Worm (Caenorhabditis elegans) whole organism, L1 larva: ENCODE results near the gene col-151.
A peak's percentile ranks its signal among the peaks of the same experiment; 100 is the strongest.

Experiments used
- C04F5.9 ChIP-seq: sonication (generic microtip); optimal IDR thresholded peaks from 2 replicates; lab custom pipeline; 2016; ENCODE audit warnings: missing genetic modification characterization, missing compliant biosample characterization
- C34B4.2 ChIP-seq: sonication (generic microtip); optimal IDR thresholded peaks from 2 replicates; lab custom pipeline; 2017; ENCODE audit warnings: mild to moderate bottlenecking, missing genetic modification characterization, missing compliant biosample characterization
- Y116A8C.19 ChIP-seq: sonication (generic microtip); optimal IDR thresholded peaks from 2 replicates; lab custom pipeline; 2016; ENCODE audit warnings: missing compliant biosample characterization, missing genetic modification characterization, borderline replicate concordance
- alr-1 ChIP-seq: fragments of 200-800 bp; sonication (Bioruptor generic); optimal IDR thresholded peaks from 2 replicates; lab custom pipeline; 2018; ENCODE audit warnings: borderline replicate concordance, mild to moderate bottlenecking, missing genetic modification characterization, missing compliant biosample characterization
- ama-1 ChIP-seq: fragments of 150-350 bp; optimal IDR thresholded peaks from 2 replicates; lab custom pipeline; 2014
- blmp-1 ChIP-seq: fragments of 150-350 bp; optimal IDR thresholded peaks from 2 replicates; lab custom pipeline; 2014; ENCODE audit warnings: missing biosample characterization, missing genetic modification characterization
- ceh-63 ChIP-seq: fragments of 200-800 bp; sonication (Bioruptor generic); optimal IDR thresholded peaks from 2 replicates; lab custom pipeline; 2018; ENCODE audit warnings: mild to moderate bottlenecking, missing genetic modification characterization, missing compliant biosample characterization
- ceh-82 ChIP-seq, 3 experiments: fragments of 150-350 bp in 1 of 3; sonication (generic microtip) in 2 of 3; optimal IDR thresholded peaks; 2 replicates each; lab custom pipeline; 2014 to 2017; ENCODE audit warnings: missing biosample characterization in 3 of 3, missing genetic modification characterization in 3 of 3
- ceh-88 ChIP-seq: fragments of 200-800 bp; sonication (Bioruptor generic); IDR thresholded peaks from 2 replicates; pipeline ENCODE4 v1.3.6; 2022; ENCODE audit warnings: missing genetic modification characterization, missing compliant biosample characterization
- ceh-90 ChIP-seq: sonication (generic microtip); optimal IDR thresholded peaks from 2 replicates; lab custom pipeline; 2016; ENCODE audit warnings: missing genetic modification characterization, missing compliant biosample characterization
- dsc-1 ChIP-seq: sonication (generic microtip); optimal IDR thresholded peaks from 2 replicates; lab custom pipeline; 2016; ENCODE audit warnings: mild to moderate bottlenecking, missing genetic modification characterization, missing compliant biosample characterization
- efl-1 ChIP-seq, 4 experiments: fragments of 150-350 bp; optimal IDR thresholded peaks in 3 of 4; peaks in 1 of 4; 1 replicate in 1 of 4; 2 replicates in 3 of 4; lab custom pipeline; 2014; ENCODE audit warnings: missing biosample characterization in 2 of 4, missing genetic modification characterization in 2 of 4, missing genetic modification reagents in 2 of 4
- efl-3 ChIP-seq: fragments of 200-800 bp; sonication (Bioruptor generic); optimal IDR thresholded peaks from 2 replicates; lab custom pipeline; 2018; ENCODE audit warnings: mild to moderate bottlenecking, missing genetic modification characterization, missing compliant biosample characterization
- egl-27 ChIP-seq, 2 experiments: fragments of 150-350 bp in 1 of 2; sonication (generic microtip); optimal IDR thresholded peaks; 3 replicates each; lab custom pipeline; 2017 to 2018; ENCODE audit warnings: missing biosample characterization in 2 of 2, missing genetic modification characterization in 2 of 2, missing genetic modification reagents in 2 of 2
- fkh-4 ChIP-seq: sonication (generic microtip); optimal IDR thresholded peaks from 2 replicates; lab custom pipeline; 2016; ENCODE audit warnings: missing compliant biosample characterization, missing genetic modification characterization, borderline replicate concordance
- fkh-8 ChIP-seq: sonication (generic microtip); optimal IDR thresholded peaks from 2 replicates; lab custom pipeline; 2016; ENCODE audit warnings: mild to moderate bottlenecking, missing genetic modification characterization, missing compliant biosample characterization
- fos-1 ChIP-seq: fragments of 150-350 bp; optimal IDR thresholded peaks from 2 replicates; lab custom pipeline; 2014; ENCODE audit warnings: missing biosample characterization, missing genetic modification characterization
- grh-1 ChIP-seq: fragments of 200-800 bp; sonication (Bioruptor generic); IDR thresholded peaks from 2 replicates; pipeline ENCODE4 v1.3.6; 2022; ENCODE audit warnings: missing genetic modification reagents, missing genetic modification characterization, missing compliant biosample characterization
- hlh-4 ChIP-seq: sonication (generic microtip); optimal IDR thresholded peaks from 2 replicates; lab custom pipeline; 2016; ENCODE audit warnings: mild to moderate bottlenecking, missing genetic modification characterization, missing compliant biosample characterization
- hpl-2 ChIP-seq: fragments of 150-350 bp; optimal IDR thresholded peaks from 2 replicates; lab custom pipeline; 2014; ENCODE audit warnings: missing biosample characterization, missing genetic modification reagents, missing genetic modification characterization
- irx-1 ChIP-seq: sonication (generic microtip); optimal IDR thresholded peaks from 2 replicates; lab custom pipeline; 2016; ENCODE audit warnings: missing genetic modification characterization, missing compliant biosample characterization
- isw-1 ChIP-seq: fragments of 200-800 bp; sonication (Bioruptor generic); IDR thresholded peaks from 2 replicates; pipeline ENCODE4 v1.3.6; 2022; ENCODE audit warnings: missing genetic modification characterization, missing compliant biosample characterization
- lin-13 ChIP-seq: fragments of 150-350 bp; optimal IDR thresholded peaks from 2 replicates; lab custom pipeline; 2014; ENCODE audit warnings: missing biosample characterization, missing genetic modification reagents, missing genetic modification characterization
- lin-14 ChIP-seq: fragments of 200-800 bp; sonication (Bioruptor generic); optimal IDR thresholded peaks from 2 replicates; lab custom pipeline; 2018; ENCODE audit warnings: mild to moderate bottlenecking, missing genetic modification characterization, moderate library complexity, missing compliant biosample characterization
- lin-35 ChIP-seq, 2 experiments: fragments of 150-350 bp; optimal IDR thresholded peaks; 2 replicates each; lab custom pipeline; 2014; ENCODE audit warnings: missing biosample characterization in 2 of 2, missing genetic modification characterization in 2 of 2, missing genetic modification reagents in 2 of 2
- lsy-2 ChIP-seq, 2 experiments: fragments of 150-350 bp; optimal IDR thresholded peaks; 2 replicates each; lab custom pipeline; 2014; ENCODE audit warnings: missing biosample characterization in 2 of 2, missing genetic modification characterization in 2 of 2
- mdl-1 ChIP-seq, 2 experiments: fragments of 150-350 bp; optimal IDR thresholded peaks; 2 replicates each; lab custom pipeline; 2014 to 2017; ENCODE audit warnings: missing biosample characterization in 2 of 2, missing genetic modification characterization in 2 of 2, inconsistent platforms in 1 of 2
- mef-2 ChIP-seq: fragments of 150-350 bp; optimal IDR thresholded peaks from 2 replicates; lab custom pipeline; 2014; ENCODE audit warnings: missing biosample characterization, missing genetic modification characterization
- nhr-12 ChIP-seq: sonication (generic microtip); optimal IDR thresholded peaks from 2 replicates; lab custom pipeline; 2017; ENCODE audit warnings: missing biosample characterization, missing genetic modification characterization
- nhr-237 ChIP-seq: fragments of 150-350 bp; optimal IDR thresholded peaks from 2 replicates; lab custom pipeline; 2014; ENCODE audit warnings: missing biosample characterization, missing genetic modification characterization
- nhr-47 ChIP-seq: sonication (generic microtip); optimal IDR thresholded peaks from 2 replicates; lab custom pipeline; 2016; ENCODE audit warnings: mild to moderate bottlenecking, missing genetic modification characterization, moderate library complexity, missing compliant biosample characterization
- nhr-76 ChIP-seq: sonication (generic microtip); optimal IDR thresholded peaks from 2 replicates; lab custom pipeline; 2017; ENCODE audit warnings: missing biosample characterization, missing genetic modification characterization
- nhr-77 ChIP-seq: fragments of 150-350 bp; optimal IDR thresholded peaks from 2 replicates; lab custom pipeline; 2014; ENCODE audit warnings: missing biosample characterization, missing genetic modification characterization
- pax-3 ChIP-seq: fragments of 200-800 bp; sonication (Bioruptor generic); optimal IDR thresholded peaks from 2 replicates; lab custom pipeline; 2018; ENCODE audit warnings: mild to moderate bottlenecking, missing genetic modification characterization, moderate library complexity, missing compliant biosample characterization
- rnt-1 ChIP-seq: sonication (generic microtip); optimal IDR thresholded peaks from 2 replicates; lab custom pipeline; 2016; ENCODE audit warnings: mild to moderate bottlenecking, missing genetic modification characterization, moderate library complexity, missing compliant biosample characterization
- snpc-4 ChIP-seq: fragments of 150-350 bp; optimal IDR thresholded peaks from 2 replicates; lab custom pipeline; 2014; ENCODE audit warnings: missing biosample characterization, missing genetic modification characterization
- sptf-1 ChIP-seq: fragments of 150-350 bp; optimal IDR thresholded peaks from 2 replicates; lab custom pipeline; 2014; ENCODE audit warnings: missing biosample characterization, missing genetic modification characterization
- sup-37 ChIP-seq: fragments of 200-800 bp; sonication (Bioruptor generic); optimal IDR thresholded peaks from 2 replicates; lab custom pipeline; 2018; ENCODE audit warnings: mild to moderate bottlenecking, missing genetic modification characterization, missing compliant biosample characterization
- swsn-7 ChIP-seq: sonication (generic microtip); optimal IDR thresholded peaks from 2 replicates; lab custom pipeline; 2016; ENCODE audit warnings: missing genetic modification characterization, missing compliant biosample characterization
- tlp-1 ChIP-seq: fragments of 150-350 bp; optimal IDR thresholded peaks from 2 replicates; lab custom pipeline; 2014; ENCODE audit warnings: missing biosample characterization, missing genetic modification characterization
- unc-62 ChIP-seq: fragments of 150-350 bp; optimal IDR thresholded peaks from 2 replicates; lab custom pipeline; 2014; ENCODE audit warnings: missing biosample characterization, missing genetic modification reagents, missing genetic modification characterization
- unc-86 ChIP-seq: sonication (generic microtip); optimal IDR thresholded peaks from 2 replicates; lab custom pipeline; 2016; ENCODE audit warnings: missing genetic modification characterization, missing compliant biosample characterization
- unc-98 ChIP-seq: fragments of 200-800 bp; sonication (Bioruptor generic); IDR thresholded peaks from 2 replicates; pipeline ENCODE4 v1.3.6; 2022; ENCODE audit warnings: missing genetic modification characterization, missing compliant biosample characterization
- xbp-1 ChIP-seq: sonication (generic microtip); optimal IDR thresholded peaks from 2 replicates; lab custom pipeline; 2016; ENCODE audit warnings: missing genetic modification characterization, missing compliant biosample characterization
- zag-1 ChIP-seq: fragments of 150-350 bp; optimal IDR thresholded peaks from 2 replicates; lab custom pipeline; 2014; ENCODE audit warnings: missing biosample characterization, missing genetic modification characterization

Gene col-151

ce11 chrV:10360186-10360585 is 34.8 kb downstream of the col-151 start:
- TF ChIP-seq dsc-1 (tag; lab: Kevin White, UChicago) (no peak), pax-3 (no peak)

ce11 chrV:10358238-10358637 is 36.8 kb downstream of the col-151 start, which contains the start of gene ttll-15:
TSS of gene ttll-15 (plus strand) at chrV:10358538.
- TF ChIP-seq sptf-1 (tag; lab: Kevin White, UChicago): no peak
- peak; percentile 49 for TF ChIP-seq blmp-1 (tag; lab: Kevin White, UChicago)

DNA sequence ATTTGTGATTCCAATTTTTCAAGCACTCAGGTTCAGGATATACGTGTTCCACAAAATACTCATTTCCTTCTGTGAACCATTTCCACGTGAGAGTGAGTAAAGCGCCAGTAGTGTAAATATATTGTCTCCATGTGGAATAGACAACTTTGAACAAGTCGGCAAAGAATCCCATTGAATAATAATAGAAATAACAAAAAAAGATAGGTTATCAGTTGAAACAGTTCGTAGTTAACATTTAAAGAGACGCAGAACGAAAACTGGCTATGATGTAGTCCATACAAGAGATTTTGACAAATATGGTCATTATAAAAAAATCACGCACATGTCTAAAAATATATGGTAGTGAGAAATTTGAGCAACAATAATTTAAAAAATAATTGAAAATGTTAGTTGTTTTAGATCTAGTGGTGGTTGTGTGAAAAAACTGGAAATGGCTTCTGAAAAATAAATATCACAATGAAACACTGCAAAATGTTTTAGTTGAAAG is 37.5 kb downstream of the col-151 start, which contains the start of gene ceeh-2:
ceeh-2 (minus strand) TSS at position 437 of the 487 bp plus-strand sequence.
- no peak for TF ChIP-seq nhr-12 (tag; lab: Kevin White, UChicago)
- TF ChIP-seq alr-1: no peak
- no peak for TF ChIP-seq sup-37 (GFP tag; lab: Kevin White, UChicago)
- peak in 1 of 2 experiments; percentile 27 for TF ChIP-seq lin-35 (GFP tag; optimal IDR thresholded peaks at IDR 0.05; lab: Kevin White, UChicago)
- no peak for TF ChIP-seq fkh-8 (tag; lab: Kevin White, UChicago)
- no peak for TF ChIP-seq efl-3 (GFP tag; lab: Kevin White, UChicago)
- no peak for TF ChIP-seq isw-1
- no peak for TF ChIP-seq Y116A8C.19
- no peak for TF ChIP-seq efl-1 (optimal IDR thresholded peaks at IDR 0.05; lab: Kevin White, UChicago)
- TF ChIP-seq efl-1 (GFP tag; optimal IDR thresholded peaks at IDR 0.05 in 1 of 2; lab: Kevin White, UChicago): peak in 1 of 2 experiments; percentile 80
- TF ChIP-seq unc-62: no peak
- no peak for TF ChIP-seq nhr-76 (tag; lab: Kevin White, UChicago)
- no peak for TF ChIP-seq fkh-4 (tag; lab: Kevin White, UChicago)

- TF ChIP-seq Y116A8C.19 (peak; percentile 77), nhr-77 (peak; percentile 38), C34B4.2 (tag; lab: Kevin White, UChicago) (no peak), C04F5.9 (tag; lab: Kevin White, UChicago) (peak; percentile 79), blmp-1 (tag; lab: Kevin White, UChicago) (peak; percentile 77), fos-1 (tag; lab: Kevin White, UChicago) (peak; percentile 44), lin-14 (GFP tag; lab: Kevin White, UChicago) (peak; percentile 81), pax-3 (peak; percentile 84), ceh-82 (tag; optimal IDR thresholded peaks at IDR 0.05; lab: Kevin White, UChicago) (peak; percentile 69 to 78 (median 74)), zag-1 (tag; lab: Kevin White, UChicago) (no peak), lin-35 (GFP tag; optimal IDR thresholded peaks at IDR 0.05; lab: Kevin White, UChicago) (peak; percentile 94 to 97), snpc-4 (peak; percentile 26), unc-98 (GFP tag; lab: Robert Waterston, UW) (peak; percentile 85), ceh-90 (tag; lab: Kevin White, UChicago) (peak; percentile 96), swsn-7 (tag; lab: Kevin White, UChicago) (peak; percentile 84), efl-1 (optimal IDR thresholded peaks at IDR 0.05; lab: Kevin White, UChicago) (peak; percentile 80 to 95), efl-1 (GFP tag; optimal IDR thresholded peaks at IDR 0.05 in 1 of 2; lab: Kevin White, UChicago) (peak; percentile 95 to 99), nhr-237 (peak; percentile 41), ama-1 (no peak), grh-1 (GFP tag; lab: Robert Waterston, UW) (peak; percentile 67), tlp-1 (tag; lab: Kevin White, UChicago) (no peak), mef-2 (tag; lab: Kevin White, UChicago) (peak; percentile 12), hpl-2 (GFP tag; lab: Kevin White, UChicago) (no peak), ceh-63 (GFP tag; lab: Kevin White, UChicago) (no peak), egl-27 (tag; optimal IDR thresholded peaks at IDR 0.05; lab: Kevin White, UChicago) (no peak), hlh-4 (tag; lab: Kevin White, UChicago) (peak; percentile 3), xbp-1 (tag; lab: Kevin White, UChicago) (peak; percentile 89), unc-86 (peak; percentile 82), lsy-2 (tag; optimal IDR thresholded peaks at IDR 0.05; lab: Kevin White, UChicago) (peak; percentile 82 to 84), nhr-47 (tag; lab: Kevin White, UChicago) (peak; percentile 93), lin-13 (GFP tag; lab: Kevin White, UChicago) (peak; percentile 72), mdl-1 (tag; optimal IDR thresholded peaks at IDR 0.05; lab: Kevin White, UChicago) (peak in 1 of 2 experiments; percentile 35), irx-1 (tag; lab: Kevin White, UChicago) (peak; percentile 95), rnt-1 (peak; percentile 99), ceh-88 (GFP tag; lab: Robert Waterston, UW) (peak; percentile 69)
Observed at ce11 chrV:10355773-10356335, 39.2 kb downstream of the col-151 start, which contains the start of gene sluh-7. TSS of gene sluh-7 (minus strand) at chrV:10355823.
